Fruit fly (Drosophila melanogaster) whole organism, embryonic: ENCODE results near the gene Rbfox1.
A peak's percentile ranks its signal among the peaks of the same experiment; 100 is the strongest.

Source experiments
- Adf1 ChIP-seq: fragments of 200-800 bp; sonication (Bioruptor generic); IDR thresholded peaks from 2 replicates; pipeline ENCODE4 v1.3.6; 2022; ENCODE audit warnings: missing biosample characterization, missing genetic modification characterization
- Asciz ChIP-seq: fragments of 200-800 bp; sonication (Bioruptor generic); optimal IDR thresholded peaks from 2 replicates; lab custom pipeline; 2017; ENCODE audit warnings: missing biosample characterization, mild to moderate bottlenecking, missing genetic modification characterization, missing genetic modification reagents
- Bgb ChIP-seq: fragments of 200-800 bp; sonication (Bioruptor generic); IDR thresholded peaks from 2 replicates; pipeline ENCODE4 v1.3.6; 2022; ENCODE audit warnings: missing biosample characterization, missing genetic modification characterization; ENCODE audit not compliant: partially characterized antibody
- Blimp-1 ChIP-seq: fragments of 200-800 bp; sonication (Bioruptor generic); optimal IDR thresholded peaks from 3 replicates; lab custom pipeline; 2018; ENCODE audit warnings: missing biosample characterization, missing genetic modification characterization, mild to moderate bottlenecking, moderate library complexity, missing genetic modification reagents
- CG11456 ChIP-seq: fragments of 200-800 bp; sonication (Bioruptor generic); IDR thresholded peaks from 3 replicates; pipeline ENCODE4 v1.3.6; 2022; ENCODE audit warnings: missing biosample characterization, missing genetic modification characterization
- CG12744 ChIP-seq: fragments of 200-800 bp; sonication (Bioruptor generic); optimal IDR thresholded peaks from 2 replicates; lab custom pipeline; 2016; ENCODE audit warnings: missing biosample characterization, missing genetic modification characterization
- CG13123 ChIP-seq: fragments of 200-800 bp; sonication (Bioruptor generic); optimal IDR thresholded peaks from 2 replicates; lab custom pipeline; 2016; ENCODE audit warnings: missing biosample characterization, missing genetic modification characterization
- CG13624 ChIP-seq: fragments of 200-800 bp; sonication (Bioruptor generic); optimal IDR thresholded peaks from 2 replicates; lab custom pipeline; 2016; ENCODE audit warnings: missing biosample characterization, missing genetic modification characterization
- CG1529 ChIP-seq: fragments of 200-800 bp; sonication (Bioruptor generic); optimal IDR thresholded peaks from 3 replicates; lab custom pipeline; 2018; ENCODE audit warnings: missing biosample characterization, missing genetic modification characterization
- CG15514 ChIP-seq: fragments of 200-800 bp; sonication (Bioruptor generic); optimal IDR thresholded peaks from 3 replicates; lab custom pipeline; 2017; ENCODE audit warnings: missing biosample characterization, missing genetic modification characterization, mild to moderate bottlenecking, moderate library complexity, missing genetic modification reagents
- CG16815 ChIP-seq: fragments of 200-800 bp; sonication (Bioruptor generic); optimal IDR thresholded peaks from 3 replicates; lab custom pipeline; 2017; ENCODE audit warnings: missing biosample characterization, mild to moderate bottlenecking, missing genetic modification characterization
- CG1832 ChIP-seq: fragments of 200-800 bp; sonication (Bioruptor generic); optimal IDR thresholded peaks from 2 replicates; lab custom pipeline; 2017; ENCODE audit warnings: missing biosample characterization, mild to moderate bottlenecking, missing genetic modification characterization, inconsistent platforms
- CG2712 ChIP-seq: fragments of 200-800 bp; optimal IDR thresholded peaks from 3 replicates; lab custom pipeline; 2019; ENCODE audit warnings: missing biosample characterization, mild to moderate bottlenecking, missing genetic modification characterization, moderate library complexity
- CG34224 ChIP-seq: fragments of 200-800 bp; sonication (Bioruptor generic); IDR thresholded peaks from 3 replicates; pipeline ENCODE4 v1.3.6; 2022; ENCODE audit warnings: missing biosample characterization, missing genetic modification characterization; ENCODE audit not compliant: partially characterized antibody
- CG42726 ChIP-seq: fragments of 200-800 bp; sonication (Bioruptor generic); IDR thresholded peaks from 2 replicates; pipeline ENCODE4 v1.3.6; 2022; ENCODE audit warnings: missing biosample characterization, missing genetic modification characterization; ENCODE audit not compliant: partially characterized antibody
- CG6854 ChIP-seq: fragments of 200-800 bp; sonication (Bioruptor generic); optimal IDR thresholded peaks from 3 replicates; lab custom pipeline; 2017; ENCODE audit warnings: missing biosample characterization, mild to moderate bottlenecking, missing genetic modification characterization
- CG7271 ChIP-seq: fragments of 200-800 bp; sonication (Bioruptor generic); optimal IDR thresholded peaks from 2 replicates; lab custom pipeline; 2018; ENCODE audit warnings: missing biosample characterization, mild to moderate bottlenecking, missing genetic modification characterization, moderate library complexity
- CG8388 ChIP-seq: fragments of 200-800 bp; sonication (Bioruptor generic); optimal IDR thresholded peaks from 2 replicates; lab custom pipeline; 2019; ENCODE audit warnings: missing biosample characterization, mild to moderate bottlenecking, missing genetic modification characterization, moderate library complexity
- CG9817 ChIP-seq: fragments of 200-800 bp; sonication (Bioruptor generic); optimal IDR thresholded peaks from 2 replicates; lab custom pipeline; 2018; ENCODE audit warnings: missing biosample characterization, mild to moderate bottlenecking, missing genetic modification characterization, moderate library complexity
- CTCF ChIP-seq: fragments of 200-800 bp; sonication (Bioruptor generic); optimal IDR thresholded peaks from 2 replicates; lab custom pipeline; 2017; ENCODE audit warnings: missing biosample characterization, mild to moderate bottlenecking, missing genetic modification characterization, moderate library complexity
- D ChIP-seq, 2 experiments: fragments of 200-800 bp in 1 of 2; fragments of >200 bp in 1 of 2; sonication (Bioruptor generic) in 1 of 2; optimal IDR thresholded peaks; 2 replicates in 1 of 2; 3 replicates in 1 of 2; lab custom pipeline; 2017; ENCODE audit warnings: mild to moderate bottlenecking in 1 of 2, missing biosample characterization in 1 of 2, missing genetic modification characterization in 1 of 2, missing genetic modification reagents in 1 of 2
- E2f1 ChIP-seq: fragments of 200-800 bp; sonication (Bioruptor generic); IDR thresholded peaks from 2 replicates; pipeline ENCODE4 v1.3.6; 2022; ENCODE audit warnings: missing biosample characterization, missing genetic modification characterization
- Ets65A ChIP-seq: fragments of 200-800 bp; sonication (Bioruptor generic); peaks from one replicate; lab custom pipeline; 2016; ENCODE audit warnings: missing biosample characterization, missing genetic modification characterization
- Hr78 ChIP-seq, 2 experiments: fragments of 200-800 bp in 1 of 2; fragments of >200 bp in 1 of 2; sonication (Bioruptor generic) in 1 of 2; optimal IDR thresholded peaks; 2 replicates each; lab custom pipeline; 2017 to 2019; ENCODE audit warnings: missing biosample characterization in 2 of 2, missing genetic modification characterization in 2 of 2, mild to moderate bottlenecking in 1 of 2, moderate library complexity in 1 of 2
- Med ChIP-seq: fragments of 200-800 bp; sonication (Bioruptor generic); peaks from one replicate; lab custom pipeline; 2016; ENCODE audit warnings: missing biosample characterization, missing genetic modification characterization, mild to moderate bottlenecking, inconsistent platforms, moderate library complexity
- Ptx1 ChIP-seq: fragments of 200-800 bp; sonication (Bioruptor generic); IDR thresholded peaks from 2 replicates; pipeline ENCODE4 v1.3.6; 2022; ENCODE audit warnings: missing biosample characterization, missing genetic modification characterization
- Sry-δ ChIP-seq: fragments of 200-800 bp; sonication (Bioruptor generic); optimal IDR thresholded peaks from 2 replicates; lab custom pipeline; 2016; ENCODE audit warnings: missing biosample characterization, missing genetic modification characterization
- Vsx1 ChIP-seq: fragments of 200-800 bp; sonication (Bioruptor generic); optimal IDR thresholded peaks from 2 replicates; lab custom pipeline; 2017; ENCODE audit warnings: missing biosample characterization, mild to moderate bottlenecking, missing genetic modification characterization, missing genetic modification reagents
- Xbp1 ChIP-seq: fragments of 200-800 bp; sonication (Bioruptor generic); optimal IDR thresholded peaks from 3 replicates; lab custom pipeline; 2016; ENCODE audit warnings: missing biosample characterization, mild to moderate bottlenecking, missing genetic modification characterization
- YL-1 ChIP-seq: fragments of 200-800 bp; sonication (Bioruptor generic); optimal IDR thresholded peaks from 3 replicates; lab custom pipeline; 2017; ENCODE audit warnings: missing biosample characterization, mild to moderate bottlenecking, missing genetic modification characterization
- ab ChIP-seq: fragments of 200-800 bp; sonication (Bioruptor generic); optimal IDR thresholded peaks from 2 replicates; lab custom pipeline; 2016; ENCODE audit warnings: missing biosample characterization, missing genetic modification characterization
- abd-A ChIP-seq: fragments of 200-800 bp; sonication (Bioruptor generic); optimal IDR thresholded peaks from 3 replicates; lab custom pipeline; 2019; ENCODE audit warnings: missing biosample characterization, mild to moderate bottlenecking, missing genetic modification characterization, moderate library complexity
- aop ChIP-seq: fragments of 200-800 bp; sonication (Bioruptor generic); IDR thresholded peaks from 2 replicates; pipeline ENCODE4 v1.3.6; 2022; ENCODE audit warnings: missing biosample characterization, missing genetic modification characterization
- bcd ChIP-seq: fragments of 200-800 bp; sonication (Bioruptor generic); optimal IDR thresholded peaks from 2 replicates; lab custom pipeline; 2017; ENCODE audit warnings: missing biosample characterization, mild to moderate bottlenecking, missing genetic modification characterization
- cas ChIP-seq: fragments of 200-800 bp; sonication (Bioruptor generic); IDR thresholded peaks from 2 replicates; pipeline ENCODE4 v1.3.6; 2022; ENCODE audit warnings: missing biosample characterization, missing genetic modification characterization
- crol ChIP-seq: fragments of 200-800 bp; sonication (Bioruptor generic); IDR thresholded peaks from 2 replicates; pipeline ENCODE4 v1.3.6; 2022; ENCODE audit warnings: missing biosample characterization, missing genetic modification characterization
- dmrt11E ChIP-seq: fragments of 200-800 bp; sonication (Bioruptor generic); optimal IDR thresholded peaks from 3 replicates; lab custom pipeline; 2018; ENCODE audit warnings: missing biosample characterization, mild to moderate bottlenecking, missing genetic modification characterization, moderate library complexity
- gce ChIP-seq: fragments of 200-800 bp; sonication (Bioruptor generic); IDR thresholded peaks from 3 replicates; pipeline ENCODE4 v1.3.6; 2022; ENCODE audit warnings: missing biosample characterization, missing genetic modification characterization
- gem ChIP-seq: fragments of 200-800 bp; sonication (Bioruptor generic); optimal IDR thresholded peaks from 2 replicates; lab custom pipeline; 2019; ENCODE audit warnings: missing biosample characterization, mild to moderate bottlenecking, missing genetic modification characterization, moderate library complexity
- gt ChIP-seq: fragments of 200-800 bp; sonication (Bioruptor generic); IDR thresholded peaks from 2 replicates; pipeline ENCODE4 v1.3.6; 2022; ENCODE audit warnings: missing biosample characterization, missing genetic modification characterization
- mam ChIP-seq: fragments of 200-800 bp; sonication (Bioruptor generic); optimal IDR thresholded peaks from 3 replicates; lab custom pipeline; 2016; ENCODE audit warnings: missing biosample characterization, missing genetic modification characterization
- mirr ChIP-seq: fragments of 200-800 bp; sonication (Bioruptor generic); optimal IDR thresholded peaks from 3 replicates; lab custom pipeline; 2018; ENCODE audit warnings: missing biosample characterization, mild to moderate bottlenecking, missing genetic modification characterization
- onecut ChIP-seq: fragments of 200-800 bp; sonication (Bioruptor generic); IDR thresholded peaks from 2 replicates; pipeline ENCODE4 v1.3.6; 2022; ENCODE audit warnings: missing biosample characterization, missing genetic modification characterization
- prd ChIP-seq, 3 experiments: fragments of >200 bp in 2 of 3; fragments of 200-800 bp in 1 of 3; sonication (Bioruptor generic) in 1 of 3; optimal IDR thresholded peaks in 2 of 3; IDR thresholded peaks in 1 of 3; 2 replicates in 2 of 3; 3 replicates in 1 of 3; pipeline versions ENCODE4 v1.3.6 to Lab custom; 2017 to 2022; ENCODE audit warnings: missing biosample characterization in 1 of 3, missing genetic modification characterization in 1 of 3
- pum ChIP-seq: fragments of 200-800 bp; sonication (Bioruptor generic); optimal IDR thresholded peaks from 2 replicates; lab custom pipeline; 2016; ENCODE audit warnings: missing biosample characterization, missing genetic modification characterization
- pzg ChIP-seq: fragments of 200-800 bp; sonication (Bioruptor generic); optimal IDR thresholded peaks from 3 replicates; lab custom pipeline; 2018; ENCODE audit warnings: missing biosample characterization, mild to moderate bottlenecking, missing genetic modification characterization, moderate library complexity
- salm ChIP-seq: fragments of 200-800 bp; sonication (Bioruptor generic); optimal IDR thresholded peaks from 2 replicates; lab custom pipeline; 2018; ENCODE audit warnings: missing biosample characterization, mild to moderate bottlenecking, missing genetic modification characterization
- tin ChIP-seq: fragments of 200-800 bp; sonication (Bioruptor generic); optimal IDR thresholded peaks from 3 replicates; lab custom pipeline; 2016; ENCODE audit warnings: missing biosample characterization, missing genetic modification characterization

The Rbfox1 gene

DNA sequence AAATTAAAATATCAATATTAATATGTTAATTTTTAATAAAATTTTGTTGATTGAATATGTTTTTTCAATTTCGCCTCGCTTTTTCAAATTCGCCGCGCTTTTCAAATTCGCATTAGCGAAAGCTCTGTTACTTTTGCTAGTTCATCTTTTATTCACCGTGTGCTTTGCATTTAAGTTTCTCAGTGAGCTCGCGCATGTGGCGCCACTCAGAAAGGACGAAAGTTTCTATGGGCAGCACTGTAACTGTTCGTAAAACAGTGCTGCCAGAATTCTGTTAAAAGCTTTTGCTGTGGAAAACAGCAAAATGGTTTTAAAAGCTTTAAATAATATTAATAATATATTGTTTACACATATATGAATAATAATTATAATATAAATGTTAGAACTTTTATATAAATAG, 26.8 kb downstream of the Rbfox1 start (continued):
- no peak for TF ChIP-seq cas (GFP tag; lab: Robert Waterston, UW)
- TF ChIP-seq Ets65A (GFP tag; lab: Kevin White, UChicago) = peak; percentile 86
- peak; percentile 4 for TF ChIP-seq pzg
- no peak for TF ChIP-seq CG1529 (GFP tag; lab: Kevin White, UChicago)
- TF ChIP-seq CG2712 (tag; lab: Kevin White, UChicago) = peak; percentile 21
- no peak for TF ChIP-seq gce (GFP tag; lab: Robert Waterston, UW)
- no peak for TF ChIP-seq CG13624
- TF ChIP-seq CG7271 = no peak
- no peak for TF ChIP-seq YL-1 (GFP tag; lab: Kevin White, UChicago)
- no peak for TF ChIP-seq salm (tag; lab: Kevin White, UChicago)
- TF ChIP-seq CG11456 (GFP tag; lab: Robert Waterston, UW) = peak; percentile 40; the same call in 1 of the 3 replicates
- no peak for TF ChIP-seq aop
- no peak for TF ChIP-seq bcd (GFP tag; lab: Kevin White, UChicago)
- TF ChIP-seq CG13123 = no peak
- TF ChIP-seq Sry-δ (GFP tag; lab: Kevin White, UChicago) = no peak
- TF ChIP-seq prd (optimal IDR thresholded peaks at IDR 0.05; lab: Kevin White, UChicago) = no peak
- TF ChIP-seq prd (GFP tag; IDR thresholded peaks at IDR 0.05; lab: Robert Waterston, UW) = no peak
- TF ChIP-seq CG8388 (GFP tag; lab: Kevin White, UChicago) = no peak
- peak; percentile 92 for TF ChIP-seq CTCF (GFP tag; lab: Kevin White, UChicago)
- TF ChIP-seq gem (tag; lab: Kevin White, UChicago) = no peak
- TF ChIP-seq CG15514 (GFP tag; lab: Kevin White, UChicago) = peak; percentile 79
- TF ChIP-seq ab (GFP tag; lab: Kevin White, UChicago) = no peak
- TF ChIP-seq Blimp-1 (GFP tag; lab: Kevin White, UChicago) = no peak
- TF ChIP-seq mam (GFP tag; lab: Kevin White, UChicago) = no peak
- TF ChIP-seq CG16815 (GFP tag; lab: Kevin White, UChicago) = no peak
- no peak for TF ChIP-seq CG34224 (GFP tag; lab: Robert Waterston, UW)
- TF ChIP-seq CG9817 (tag; lab: Kevin White, UChicago) = no peak
- no peak for TF ChIP-seq pum (GFP tag; lab: Kevin White, UChicago)

DNA sequence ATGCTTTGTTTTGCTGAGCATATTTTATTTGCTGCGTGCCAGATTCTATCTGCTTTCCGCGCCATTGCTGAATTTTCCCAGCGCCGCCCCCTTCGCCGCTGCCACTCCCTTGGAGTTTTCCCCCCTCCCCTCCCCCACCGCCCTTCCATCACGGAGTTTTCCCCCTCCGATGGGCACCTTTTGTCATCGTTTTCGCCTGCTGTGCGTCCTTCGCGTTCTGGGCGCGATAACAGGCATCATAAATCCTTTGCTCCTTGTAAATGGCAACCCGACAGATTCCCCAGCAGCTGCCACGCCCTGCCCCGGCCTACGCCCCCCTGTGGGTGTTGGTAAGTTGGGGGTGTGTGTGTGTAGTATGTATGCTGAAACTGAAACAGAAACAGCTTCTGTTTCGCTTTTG, 32.2 kb downstream of the Rbfox1 start:
- TF ChIP-seq CG12744 (GFP tag; lab: Kevin White, UChicago) (no peak), CG42726 (GFP tag; lab: Robert Waterston, UW) (0 out of 2 replicates have a peak, but pooled peaks have one; percentile 31), abd-A (peak; percentile 90), CG1832 (peak; percentile 24), Ptx1 (no peak), crol (GFP tag; lab: Robert Waterston, UW) (peak; percentile 83), Adf1 (GFP tag; lab: Robert Waterston, UW) (peak; percentile 19; the same call in 1 of the 2 replicates), Bgb (GFP tag; lab: Robert Waterston, UW) (0 out of 2 replicates have a peak, but pooled peaks have one; percentile 21), mirr (GFP tag; lab: Kevin White, UChicago) (peak; percentile 65)

DNA sequence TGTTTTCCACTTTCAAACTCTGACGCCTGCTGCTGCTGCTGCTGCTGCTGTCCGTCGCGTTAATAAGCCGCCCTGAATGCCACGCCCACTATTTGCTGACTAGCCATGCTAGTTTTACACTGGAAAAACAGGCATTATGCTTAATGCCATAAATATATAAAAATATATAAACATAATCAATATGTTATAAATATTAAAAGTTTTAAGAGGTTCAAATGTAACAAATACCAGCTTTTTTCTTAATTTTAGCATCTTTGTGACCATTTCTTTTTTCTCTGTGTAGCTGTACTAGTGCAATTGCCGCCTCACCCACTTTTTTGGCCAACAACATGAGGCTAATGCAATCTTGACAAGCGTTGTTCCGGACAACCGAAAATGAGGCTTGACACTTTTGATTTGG, 33.6 kb downstream of the Rbfox1 start:
- peak; percentile 25 for TF ChIP-seq Asciz (GFP tag; lab: Kevin White, UChicago)
- peak; percentile 11 for TF ChIP-seq Xbp1 (GFP tag; lab: Kevin White, UChicago)
- TF ChIP-seq CG6854 (GFP tag; lab: Kevin White, UChicago) = peak; percentile 24
- TF ChIP-seq Med = peak; percentile 68
- 0 out of 2 replicates have a peak, but pooled peaks have one; percentile 6 for TF ChIP-seq gt (GFP tag; lab: Robert Waterston, UW)
- peak; percentile 35; the same call in 1 of the 2 replicates for TF ChIP-seq Ptx1
- TF ChIP-seq dmrt11E (tag; lab: Kevin White, UChicago) = peak; percentile 49
- peak; percentile 22 for TF ChIP-seq tin
- no peak for TF ChIP-seq D (optimal IDR thresholded peaks at IDR 0.05; lab: Kevin White, UChicago)
- peak; percentile 38 for TF ChIP-seq D (GFP tag; optimal IDR thresholded peaks at IDR 0.05; lab: Kevin White, UChicago)
- TF ChIP-seq Hr78 (GFP tag; optimal IDR thresholded peaks at IDR 0.05; lab: Kevin White, UChicago) = no peak
- TF ChIP-seq Vsx1 (GFP tag; lab: Kevin White, UChicago) = peak; percentile 15
- TF ChIP-seq gce (GFP tag; lab: Robert Waterston, UW) = 0 out of 3 replicates have a peak, but pooled peaks have one; percentile 36
- TF ChIP-seq onecut (GFP tag; lab: Robert Waterston, UW) = peak; percentile 22; the same call in 1 of the 2 replicates
- TF ChIP-seq CG7271 = peak; percentile 71
- 0 out of 2 replicates have a peak, but pooled peaks have one; percentile 12 for TF ChIP-seq E2f1 (GFP tag; lab: Robert Waterston, UW)
